Fruit fly (Drosophila melanogaster): ENCODE results near the gene CG34296.
A peak's percentile ranks its signal among the peaks of the same experiment; 100 is the strongest.

The CG34296 gene

dm6 chr3R:29748591-29749303, 26.4 kb downstream of the CG34296 start, which contains the start of the genes ATPsyngamma and yata (continued):
- no peak for TF ChIP-seq CG11902 (GFP tag; optimal IDR thresholded peaks at IDR 0.05)
- no peak for TF ChIP-seq achi (GFP tag; optimal IDR thresholded peaks at IDR 0.05)
- no peak for TF ChIP-seq Sox14 (GFP tag; optimal IDR thresholded peaks at IDR 0.05)
- TF ChIP-seq CG6854 (GFP tag; optimal IDR thresholded peaks at IDR 0.05): peak; percentile 24
- no peak for TF ChIP-seq Hr39 (GFP tag; optimal IDR thresholded peaks at IDR 0.05)
- TF ChIP-seq fd59A (GFP tag; optimal IDR thresholded peaks at IDR 0.05): no peak
- peak; percentile 98 for TF ChIP-seq vri (GFP tag; optimal IDR thresholded peaks at IDR 0.05)
- 0 out of 3 replicates have a peak, but pooled peaks have one; percentile 19 for TF ChIP-seq eg (GFP tag; IDR thresholded peaks at IDR 0.05)
- no peak for TF ChIP-seq Hr4 (GFP tag; optimal IDR thresholded peaks at IDR 0.05)
- TF ChIP-seq CG6276 (GFP tag; optimal IDR thresholded peaks at IDR 0.05): no peak
- TF ChIP-seq net (GFP tag; optimal IDR thresholded peaks at IDR 0.05): no peak
- TF ChIP-seq CG11762 (GFP tag; optimal IDR thresholded peaks at IDR 0.05; ENCODE audit: insufficient read depth): no peak
- no peak for TF ChIP-seq pdm3 (GFP tag; optimal IDR thresholded peaks at IDR 0.05)
- TF ChIP-seq CG31627 (GFP tag; optimal IDR thresholded peaks at IDR 0.05): no peak
- TF ChIP-seq svp (GFP tag): peak; percentile 96
- TF ChIP-seq ss (GFP tag; optimal IDR thresholded peaks at IDR 0.05): no peak
- TF ChIP-seq lz (GFP tag; optimal IDR thresholded peaks at IDR 0.05): no peak
- TF ChIP-seq acj6 (GFP tag; optimal IDR thresholded peaks at IDR 0.05): no peak
- TF ChIP-seq Sox15 (GFP tag; optimal IDR thresholded peaks at IDR 0.05): no peak
- TF ChIP-seq dsx (GFP tag; optimal IDR thresholded peaks at IDR 0.05; ENCODE audit: poor library complexity, severe bottlenecking): no peak
- TF ChIP-seq OdsH (GFP tag; optimal IDR thresholded peaks at IDR 0.05): no peak

dm6 chr3R:29749304-29750066, 27.1 kb downstream of the CG34296 start:
- TF ChIP-seq Sox14 (GFP tag; optimal IDR thresholded peaks at IDR 0.05): peak; percentile 13
- TF ChIP-seq CG6792 (GFP tag; optimal IDR thresholded peaks at IDR 0.05): no peak
- no peak for TF ChIP-seq OdsH (GFP tag; optimal IDR thresholded peaks at IDR 0.05)
- TF ChIP-seq CG31627 (GFP tag; optimal IDR thresholded peaks at IDR 0.05): no peak
- TF ChIP-seq CG11902 (GFP tag; optimal IDR thresholded peaks at IDR 0.05): no peak
- no peak for TF ChIP-seq CG3032 (tag; optimal IDR thresholded peaks at IDR 0.05)
- no peak for TF ChIP-seq Eip78C (GFP tag)
- 0 out of 3 replicates have a peak, but pooled peaks have one; percentile 8 for TF ChIP-seq CG6163 (GFP tag; IDR thresholded peaks at IDR 0.05)
- no peak for TF ChIP-seq pdm3 (GFP tag; optimal IDR thresholded peaks at IDR 0.05)
- no peak for TF ChIP-seq eg (GFP tag; IDR thresholded peaks at IDR 0.05)
- TF ChIP-seq Lpt (GFP tag; optimal IDR thresholded peaks at IDR 0.05): no peak
- no peak for TF ChIP-seq CG10631 (GFP tag; optimal IDR thresholded peaks at IDR 0.05)
- TF ChIP-seq Ets21C (GFP tag; optimal IDR thresholded peaks at IDR 0.05): no peak

dm6 chr3R:29755248-29755647, 32.9 kb downstream of the CG34296 start:
- TF ChIP-seq CG11294 (GFP tag; IDR thresholded peaks at IDR 0.05): peak; percentile 53
- TF ChIP-seq Sox15 (GFP tag; optimal IDR thresholded peaks at IDR 0.05): no peak
- TF ChIP-seq CG32006 (GFP tag; optimal IDR thresholded peaks at IDR 0.05): peak; percentile 78
- peak; percentile 57 for TF ChIP-seq dsx (GFP tag; optimal IDR thresholded peaks at IDR 0.05; ENCODE audit: poor library complexity, severe bottlenecking)
- TF ChIP-seq CG15336 (GFP tag; IDR thresholded peaks at IDR 0.05): peak; percentile 76
- no peak for TF ChIP-seq CG11762 (GFP tag; optimal IDR thresholded peaks at IDR 0.05; ENCODE audit: insufficient read depth)
- no peak for TF ChIP-seq CG6854 (GFP tag; optimal IDR thresholded peaks at IDR 0.05)
- no peak for TF ChIP-seq CG31627 (GFP tag; optimal IDR thresholded peaks at IDR 0.05)
- no peak for TF ChIP-seq Ets21C (GFP tag; optimal IDR thresholded peaks at IDR 0.05)
- peak; percentile 90 for TF ChIP-seq eg (GFP tag; IDR thresholded peaks at IDR 0.05)
- TF ChIP-seq CG6163 (GFP tag; IDR thresholded peaks at IDR 0.05): peak; percentile 69; the same call in 2 of the 3 replicates
- TF ChIP-seq acj6 (GFP tag; optimal IDR thresholded peaks at IDR 0.05): no peak
- TF ChIP-seq CG10631 (GFP tag; optimal IDR thresholded peaks at IDR 0.05): no peak
- no peak for TF ChIP-seq vri (GFP tag; optimal IDR thresholded peaks at IDR 0.05)
- TF ChIP-seq CG1621 (tag; optimal IDR thresholded peaks at IDR 0.05): no peak
- TF ChIP-seq pdm3 (GFP tag; optimal IDR thresholded peaks at IDR 0.05): no peak
- TF ChIP-seq Sox102F (GFP tag; optimal IDR thresholded peaks at IDR 0.05): no peak
- no peak for TF ChIP-seq Ets96B (tag; optimal IDR thresholded peaks at IDR 0.05)
- TF ChIP-seq Gug (GFP tag; IDR thresholded peaks at IDR 0.05): peak; percentile 80
- TF ChIP-seq Eip78C (GFP tag): peak; percentile 67
- TF ChIP-seq CG34406 (GFP tag; optimal IDR thresholded peaks at IDR 0.05): no peak
- TF ChIP-seq Lpt (GFP tag; optimal IDR thresholded peaks at IDR 0.05): no peak
- no peak for TF ChIP-seq ss (GFP tag; optimal IDR thresholded peaks at IDR 0.05)
- peak; percentile 9 for TF ChIP-seq Sox14 (GFP tag; optimal IDR thresholded peaks at IDR 0.05)
- no peak for TF ChIP-seq Hr38 (GFP tag; optimal IDR thresholded peaks at IDR 0.05)
- no peak for TF ChIP-seq CG16779 (tag; optimal IDR thresholded peaks at IDR 0.05)
- peak; percentile 78 for TF ChIP-seq CG8119 (GFP tag; IDR thresholded peaks at IDR 0.05)
- no peak for TF ChIP-seq Eip75B (GFP tag; optimal IDR thresholded peaks at IDR 0.05)
- no peak for TF ChIP-seq CG10669 (GFP tag; optimal IDR thresholded peaks at IDR 0.05)
- TF ChIP-seq salr (GFP tag; optimal IDR thresholded peaks at IDR 0.05): peak in 1 of 2 experiments; percentile 15
- peak; percentile 5 for TF ChIP-seq cyc (GFP tag; optimal IDR thresholded peaks at IDR 0.05)
